Worm (Caenorhabditis elegans) whole organism, late embryonic: ENCODE data around the gene clec-56.

Experiments
- C38D4.7 ChIP-seq: fragments of 200-800 bp; sonication (Bioruptor generic); optimal IDR thresholded peaks from 2 replicates; lab custom pipeline; 2018; ENCODE audit warnings: mild to moderate bottlenecking, missing genetic modification characterization, moderate library complexity, missing compliant biosample characterization
- K09A11.1 ChIP-seq: sonication (generic microtip); optimal IDR thresholded peaks from 2 replicates; lab custom pipeline; 2017; ENCODE audit warnings: antibody characterized with exemption, mild to moderate bottlenecking, missing genetic modification characterization, missing compliant biosample characterization; ENCODE audit not compliant: insufficient read depth
- T23F11.4 ChIP-seq: fragments of 200-800 bp; sonication (Bioruptor generic); optimal IDR thresholded peaks from 2 replicates; lab custom pipeline; 2018; ENCODE audit warnings: mild to moderate bottlenecking, missing genetic modification characterization, missing compliant biosample characterization
- ahr-1 ChIP-seq: sonication (generic microtip); optimal IDR thresholded peaks from 2 replicates; lab custom pipeline; 2016; ENCODE audit warnings: missing genetic modification characterization, missing compliant biosample characterization
- ama-1 ChIP-seq: fragments of 150-350 bp; optimal IDR thresholded peaks from 2 replicates; lab custom pipeline; 2014
- ceh-14 ChIP-seq: sonication (generic microtip); optimal IDR thresholded peaks from 2 replicates; lab custom pipeline; 2016; ENCODE audit warnings: missing genotype, missing genetic modification characterization, missing compliant biosample characterization
- ceh-19 ChIP-seq: fragments of 200-800 bp; sonication (Bioruptor generic); optimal IDR thresholded peaks from 2 replicates; lab custom pipeline; 2018; ENCODE audit warnings: mild to moderate bottlenecking, missing genetic modification characterization, missing compliant biosample characterization
- ceh-2 ChIP-seq: sonication (generic microtip); optimal IDR thresholded peaks from 2 replicates; lab custom pipeline; 2016; ENCODE audit warnings: missing genotype, missing genetic modification characterization, missing compliant biosample characterization
- ceh-24 ChIP-seq: sonication (generic microtip); optimal IDR thresholded peaks from 2 replicates; lab custom pipeline; 2016; ENCODE audit warnings: mild to moderate bottlenecking, missing genetic modification characterization, missing compliant biosample characterization
- ceh-30 ChIP-seq: fragments of 150-350 bp; optimal IDR thresholded peaks from 2 replicates; lab custom pipeline; 2014; ENCODE audit warnings: missing biosample characterization, missing genetic modification characterization
- ceh-34 ChIP-seq: sonication (generic microtip); optimal IDR thresholded peaks from 2 replicates; lab custom pipeline; 2016; ENCODE audit warnings: mild to moderate bottlenecking, missing genetic modification characterization, missing compliant biosample characterization
- ceh-45 ChIP-seq: fragments of 200-800 bp; sonication (Bioruptor generic); IDR thresholded peaks from 2 replicates; pipeline ENCODE4 v1.3.6; 2022; ENCODE audit warnings: missing genetic modification reagents, missing genetic modification characterization, missing compliant biosample characterization
- ceh-48 ChIP-seq: sonication (generic microtip); optimal IDR thresholded peaks from 2 replicates; lab custom pipeline; 2016; ENCODE audit warnings: missing genetic modification characterization, inconsistent platforms, missing compliant biosample characterization
- ceh-6 ChIP-seq: fragments of 200-800 bp; sonication (Bioruptor generic); optimal IDR thresholded peaks from 2 replicates; lab custom pipeline; 2018; ENCODE audit warnings: mild to moderate bottlenecking, missing genetic modification characterization, missing compliant biosample characterization
- ceh-9 ChIP-seq: sonication (generic microtip); optimal IDR thresholded peaks from 2 replicates; lab custom pipeline; 2016; ENCODE audit warnings: mild to moderate bottlenecking, missing genetic modification characterization, inconsistent platforms, missing compliant biosample characterization
- che-1 ChIP-seq: sonication (generic microtip); optimal IDR thresholded peaks from 2 replicates; lab custom pipeline; 2016; ENCODE audit warnings: mild to moderate bottlenecking, missing genetic modification characterization, missing compliant biosample characterization
- dve-1 ChIP-seq: sonication (generic microtip); optimal IDR thresholded peaks from 2 replicates; lab custom pipeline; 2017; ENCODE audit warnings: antibody characterized with exemption, mild to moderate bottlenecking, missing genetic modification characterization, missing compliant biosample characterization
- elt-2 ChIP-seq: sonication (generic microtip); optimal IDR thresholded peaks from 2 replicates; lab custom pipeline; 2016; ENCODE audit warnings: missing genetic modification reagents, missing genetic modification characterization, missing compliant biosample characterization
- elt-4 ChIP-seq: sonication (generic microtip); optimal IDR thresholded peaks from 2 replicates; lab custom pipeline; 2016; ENCODE audit warnings: missing genetic modification characterization, missing compliant biosample characterization
- ets-4 ChIP-seq: sonication (generic microtip); optimal IDR thresholded peaks from 2 replicates; lab custom pipeline; 2016; ENCODE audit warnings: missing genetic modification characterization, missing compliant biosample characterization
- fax-1 ChIP-seq: sonication (generic microtip); optimal IDR thresholded peaks from 2 replicates; lab custom pipeline; 2016; ENCODE audit warnings: missing genotype, missing genetic modification characterization, missing compliant biosample characterization
- fkh-6 ChIP-seq: sonication (generic microtip); optimal IDR thresholded peaks from 2 replicates; lab custom pipeline; 2016; ENCODE audit warnings: missing genetic modification characterization, missing compliant biosample characterization
- gmeb-2 ChIP-seq: sonication (generic microtip); optimal IDR thresholded peaks from 2 replicates; lab custom pipeline; 2016; ENCODE audit warnings: missing genetic modification characterization, inconsistent platforms, missing compliant biosample characterization
- hlh-13 ChIP-seq: fragments of 200-800 bp; sonication (Bioruptor generic); optimal IDR thresholded peaks from 2 replicates; lab custom pipeline; 2018; ENCODE audit warnings: mild to moderate bottlenecking, missing genetic modification characterization, missing compliant biosample characterization
- hlh-15 ChIP-seq: sonication (generic microtip); optimal IDR thresholded peaks from 2 replicates; lab custom pipeline; 2016; ENCODE audit warnings: missing genetic modification characterization, missing compliant biosample characterization
- lim-6 ChIP-seq: sonication (generic microtip); optimal IDR thresholded peaks from 2 replicates; lab custom pipeline; 2016; ENCODE audit warnings: missing genetic modification characterization, missing compliant biosample characterization
- lin-11 ChIP-seq: fragments of 200-800 bp; sonication (Bioruptor generic); optimal IDR thresholded peaks from 2 replicates; lab custom pipeline; 2018; ENCODE audit warnings: mild to moderate bottlenecking, missing genetic modification characterization, missing compliant biosample characterization
- madf-2 ChIP-seq: sonication (generic microtip); optimal IDR thresholded peaks from 2 replicates; lab custom pipeline; 2017; ENCODE audit warnings: missing genetic modification characterization, missing compliant biosample characterization
- nhr-11 ChIP-seq: fragments of 150-350 bp; optimal IDR thresholded peaks from 2 replicates; lab custom pipeline; 2014; ENCODE audit warnings: missing biosample characterization, missing genetic modification characterization
- odd-2 ChIP-seq: sonication (generic microtip); optimal IDR thresholded peaks from 2 replicates; lab custom pipeline; 2017; ENCODE audit warnings: antibody characterized with exemption, mild to moderate bottlenecking, missing genetic modification characterization, missing compliant biosample characterization
- pag-3 ChIP-seq: sonication (generic microtip); optimal IDR thresholded peaks from 2 replicates; lab custom pipeline; 2016; ENCODE audit warnings: missing compliant biosample characterization, missing genetic modification characterization, borderline replicate concordance
- pat-9 ChIP-seq: fragments of 200-800 bp; sonication (Bioruptor generic); optimal IDR thresholded peaks from 2 replicates; lab custom pipeline; 2018; ENCODE audit warnings: mild to moderate bottlenecking, missing genetic modification characterization, moderate library complexity, missing compliant biosample characterization
- pax-1 ChIP-seq: fragments of 150-350 bp; optimal IDR thresholded peaks from 2 replicates; lab custom pipeline; 2014; ENCODE audit warnings: missing biosample characterization, missing genetic modification characterization
- pqm-1 ChIP-seq: sonication (generic microtip); optimal IDR thresholded peaks from 2 replicates; lab custom pipeline; 2016; ENCODE audit warnings: missing genetic modification characterization, missing compliant biosample characterization
- sox-4 ChIP-seq: sonication (generic microtip); optimal IDR thresholded peaks from 2 replicates; lab custom pipeline; 2017; ENCODE audit warnings: mild to moderate bottlenecking, missing genetic modification characterization, inconsistent platforms, missing compliant biosample characterization
- ttx-3 ChIP-seq: sonication (generic microtip); optimal IDR thresholded peaks from 2 replicates; lab custom pipeline; 2016; ENCODE audit warnings: missing genetic modification reagents, missing genetic modification characterization, missing compliant biosample characterization
- unc-3 ChIP-seq, 2 experiments: fragments of 200-800 bp in 1 of 2; sonication (Bioruptor generic) in 1 of 2; sonication (generic microtip) in 1 of 2; conservative IDR thresholded peaks in 1 of 2; optimal IDR thresholded peaks in 1 of 2; 2 replicates each; pipeline versions ENCODE4 v1.3.6 to Lab custom; 2016 to 2022; ENCODE audit warnings: missing compliant biosample characterization in 2 of 2, missing genetic modification characterization in 2 of 2, missing genetic modification reagents in 1 of 2
- unc-42 ChIP-seq: sonication (generic microtip); optimal IDR thresholded peaks from 2 replicates; lab custom pipeline; 2016; ENCODE audit warnings: missing genotype, missing genetic modification characterization, missing compliant biosample characterization
- unc-55 ChIP-seq: sonication (generic microtip); optimal IDR thresholded peaks from 2 replicates; lab custom pipeline; 2017; ENCODE audit warnings: missing biosample characterization, missing genetic modification reagents, missing genetic modification characterization
- unc-86 ChIP-seq: sonication (generic microtip); optimal IDR thresholded peaks from 2 replicates; lab custom pipeline; 2016; ENCODE audit warnings: missing genetic modification characterization, missing compliant biosample characterization
- zip-5 ChIP-seq: sonication (generic microtip); optimal IDR thresholded peaks from 2 replicates; lab custom pipeline; 2016; ENCODE audit warnings: missing genetic modification characterization, missing compliant biosample characterization

Gene clec-56

DNA sequence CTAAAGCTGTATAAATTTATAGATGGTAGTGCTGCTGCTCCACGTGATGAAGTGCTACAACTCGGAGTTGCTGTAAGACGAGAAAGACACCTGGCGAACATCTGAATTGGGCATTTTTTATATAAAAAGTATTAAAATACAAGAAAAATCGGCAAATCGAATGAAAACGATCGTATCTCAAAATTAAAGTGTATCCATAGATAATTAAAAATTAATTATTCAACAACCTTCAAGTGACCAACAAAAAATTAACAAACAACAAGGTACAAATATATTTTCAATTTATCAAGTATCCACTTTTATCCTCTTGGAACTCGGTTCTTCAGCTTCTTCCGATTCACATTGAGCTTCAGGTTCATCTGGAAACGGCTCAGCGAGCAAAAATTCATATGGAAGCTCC, 45.1 kb downstream of the clec-56 start, which contains the start of gene R02D5.8:
Gene R02D5.8 (minus strand): TSS at position 101 of the 400 bp plus-strand sequence.
- TF ChIP-seq pat-9 (no peak), C38D4.7 (no peak), unc-42 (tag; lab: Kevin White, UChicago) (no peak), ceh-45 (GFP tag; lab: Robert Waterston, UW) (no peak), ceh-48 (tag; lab: Kevin White, UChicago) (no peak), pqm-1 (tag; lab: Kevin White, UChicago) (no peak), ama-1 (lab: Kevin White, UChicago) (no peak), elt-2 (tag; lab: Kevin White, UChicago) (no peak), ets-4 (no peak), unc-55 (no peak), T23F11.4 (GFP tag; lab: Kevin White, UChicago) (no peak), madf-2 (tag; lab: Kevin White, UChicago) (no peak), ceh-30 (tag; lab: Kevin White, UChicago) (no peak), pag-3 (no peak), sox-4 (no peak), unc-3 (GFP tag; conservative IDR thresholded peaks at IDR 0.05; lab: Robert Waterston, UW) (no peak), unc-3 (tag; optimal IDR thresholded peaks at IDR 0.05; lab: Kevin White, UChicago) (no peak), unc-86 (tag; lab: Kevin White, UChicago) (no peak), zip-5 (tag; lab: Kevin White, UChicago) (no peak), lim-6 (tag; lab: Kevin White, UChicago) (no peak)

ce11 chrV:14521000-14521399, 46.8 kb downstream of the clec-56 start, which contains the start of gene C53A5.17:
TSS of gene C53A5.17 (minus strand) at chrV:14521100.
- TF ChIP-seq fkh-6 (no peak), odd-2 (no peak), dve-1 (tag; lab: Kevin White, UChicago) (no peak), hlh-15 (tag; lab: Kevin White, UChicago) (no peak), sox-4 (no peak), pax-1 (no peak), unc-42 (tag; lab: Kevin White, UChicago) (no peak), lin-11 (tag; lab: Kevin White, UChicago) (no peak), T23F11.4 (GFP tag; lab: Kevin White, UChicago) (no peak), fax-1 (tag; lab: Kevin White, UChicago) (no peak), unc-55 (no peak), K09A11.1 (no peak), ceh-34 (tag; lab: Kevin White, UChicago) (no peak), elt-4 (tag; lab: Kevin White, UChicago) (no peak), nhr-11 (no peak)

DNA sequence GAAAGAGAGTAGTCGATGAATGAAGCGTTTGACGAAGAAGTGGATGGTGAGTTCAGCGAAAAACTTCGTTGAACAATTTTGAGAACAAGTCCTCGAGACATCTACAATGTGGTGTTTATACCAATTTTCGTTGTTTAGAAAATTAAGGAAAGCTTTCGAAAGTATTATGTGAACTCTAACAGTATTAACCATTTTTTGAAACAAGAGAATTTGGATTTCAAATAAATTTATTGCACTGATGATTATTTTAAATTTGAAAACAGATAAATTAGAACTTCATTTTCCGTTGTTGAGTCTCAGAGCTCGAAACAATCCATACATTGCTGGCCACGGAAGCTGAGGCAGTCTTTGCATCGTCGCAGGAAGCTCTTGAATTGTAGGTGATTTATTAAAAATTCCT, 48.3 kb downstream of the clec-56 start, which contains the start of gene C53A5.16:
Gene C53A5.16 (minus strand): TSS at position 101 of the 400 bp plus-strand sequence.
- TF ChIP-seq ceh-14 (tag; lab: Kevin White, UChicago) (no peak), ceh-19 (no peak), elt-2 (tag; lab: Kevin White, UChicago) (no peak), ceh-24 (tag; lab: Kevin White, UChicago) (no peak), ceh-9 (no peak), nhr-11 (no peak), madf-2 (tag; lab: Kevin White, UChicago) (no peak), ceh-2 (no peak), ttx-3 (no peak), ets-4 (no peak), gmeb-2 (tag; lab: Kevin White, UChicago) (no peak), ahr-1 (tag; lab: Kevin White, UChicago) (no peak), che-1 (no peak), ceh-30 (tag; lab: Kevin White, UChicago) (no peak), ceh-6 (GFP tag; lab: Kevin White, UChicago) (no peak), hlh-13 (GFP tag; lab: Kevin White, UChicago) (no peak), pat-9 (no peak), dve-1 (tag; lab: Kevin White, UChicago) (no peak), pax-1 (no peak)
